Worm (Caenorhabditis elegans) whole organism, late embryonic: ENCODE data around the gene C26B9.6.

Source experiments
- F13H6.1 ChIP-seq: sonication (generic microtip); optimal IDR thresholded peaks from 2 replicates; lab custom pipeline; 2016; ENCODE audit warnings: missing genetic modification characterization, missing compliant biosample characterization
- ama-1 ChIP-seq: fragments of 150-350 bp; optimal IDR thresholded peaks from 2 replicates; lab custom pipeline; 2014
- ceh-48 ChIP-seq: sonication (generic microtip); optimal IDR thresholded peaks from 2 replicates; lab custom pipeline; 2016; ENCODE audit warnings: missing genetic modification characterization, inconsistent platforms, missing compliant biosample characterization
- fkh-10 ChIP-seq: fragments of 150-350 bp; optimal IDR thresholded peaks from 2 replicates; lab custom pipeline; 2014; ENCODE audit warnings: missing biosample characterization, missing genetic modification reagents, missing genetic modification characterization
- nfya-1 ChIP-seq: sonication (generic microtip); optimal IDR thresholded peaks from 2 replicates; lab custom pipeline; 2017; ENCODE audit warnings: missing genetic modification characterization, mild to moderate bottlenecking, missing compliant biosample characterization, antibody characterized with exemption, moderate library complexity
- nhr-11 ChIP-seq: fragments of 150-350 bp; optimal IDR thresholded peaks from 2 replicates; lab custom pipeline; 2014; ENCODE audit warnings: missing biosample characterization, missing genetic modification characterization
- odd-2 ChIP-seq: sonication (generic microtip); optimal IDR thresholded peaks from 2 replicates; lab custom pipeline; 2017; ENCODE audit warnings: antibody characterized with exemption, mild to moderate bottlenecking, missing genetic modification characterization, missing compliant biosample characterization
- pax-1 ChIP-seq: fragments of 150-350 bp; optimal IDR thresholded peaks from 2 replicates; lab custom pipeline; 2014; ENCODE audit warnings: missing biosample characterization, missing genetic modification characterization
- pha-2 ChIP-seq: sonication (generic microtip); optimal IDR thresholded peaks from 2 replicates; lab custom pipeline; 2017; ENCODE audit warnings: mild to moderate bottlenecking, missing genetic modification characterization, missing compliant biosample characterization
- pha-4 ChIP-seq: fragments of 150-350 bp; optimal IDR thresholded peaks from 2 replicates; lab custom pipeline; 2018; ENCODE audit warnings: missing biosample characterization, missing genetic modification reagents, missing genetic modification characterization
- tbx-2 ChIP-seq: sonication (generic microtip); optimal IDR thresholded peaks from 2 replicates; lab custom pipeline; 2016; ENCODE audit warnings: missing genetic modification characterization, missing compliant biosample characterization
- ttx-3 ChIP-seq: sonication (generic microtip); optimal IDR thresholded peaks from 2 replicates; lab custom pipeline; 2016; ENCODE audit warnings: missing genetic modification reagents, missing genetic modification characterization, missing compliant biosample characterization
- unc-55 ChIP-seq: sonication (generic microtip); optimal IDR thresholded peaks from 2 replicates; lab custom pipeline; 2017; ENCODE audit warnings: missing biosample characterization, missing genetic modification reagents, missing genetic modification characterization

- TF ChIP-seq fkh-10 (GFP tag; lab: Kevin White, UChicago): no peak
- TF ChIP-seq nfya-1 (tag; lab: Kevin White, UChicago): peak; percentile 10
- TF ChIP-seq tbx-2: peak; percentile 20
- no peak for TF ChIP-seq pha-4 (tag; lab: Kevin White, UChicago)
- TF ChIP-seq ttx-3 (tag; lab: Kevin White, UChicago): no peak
- TF ChIP-seq ceh-48 (tag; lab: Kevin White, UChicago): no peak
- TF ChIP-seq nhr-11 (tag; lab: Kevin White, UChicago): no peak
- no peak for TF ChIP-seq unc-55 (GFP tag; lab: Kevin White, UChicago)
- no peak for TF ChIP-seq pha-2 (tag; lab: Kevin White, UChicago)
- TF ChIP-seq F13H6.1 (tag; lab: Kevin White, UChicago): peak; percentile 32
- TF ChIP-seq odd-2 (tag; lab: Kevin White, UChicago): no peak
- TF ChIP-seq ama-1 (lab: Kevin White, UChicago): no peak
- TF ChIP-seq pax-1 (tag; lab: Kevin White, UChicago): no peak
Observed at ce11 chrX:5354022-5354876, 19.0 kb upstream of the C26B9.6 start, which contains the start of gene pfn-2.
